Fruit fly (Drosophila melanogaster) whole organism, prepupa: ENCODE measurements around the gene CG45002.

ENCODE experiments used
- Blimp-1 ChIP-seq: fragments of 200-800 bp; sonication (Bioruptor generic); optimal IDR thresholded peaks from 3 replicates; lab custom pipeline; 2017; ENCODE audit warnings: missing biosample characterization, missing genetic modification characterization, mild to moderate bottlenecking, moderate library complexity, missing genetic modification reagents
- CG10669 ChIP-seq: fragments of 200-800 bp; sonication (Bioruptor generic); optimal IDR thresholded peaks from 3 replicates; lab custom pipeline; 2018; ENCODE audit warnings: missing biosample characterization, mild to moderate bottlenecking, missing genetic modification characterization, moderate library complexity
- CG11294 ChIP-seq: fragments of 200-800 bp; sonication (Bioruptor generic); IDR thresholded peaks from 2 replicates; pipeline ENCODE4 v1.3.6; 2022; ENCODE audit warnings: missing biosample characterization, missing genetic modification characterization
- CG11902 ChIP-seq: fragments of 200-800 bp; sonication (Bioruptor generic); optimal IDR thresholded peaks from 3 replicates; lab custom pipeline; 2016; ENCODE audit warnings: missing biosample characterization, missing genetic modification characterization
- CG15336 ChIP-seq: fragments of 200-800 bp; sonication (Bioruptor generic); IDR thresholded peaks from 2 replicates; pipeline ENCODE4 v1.3.6; 2022; ENCODE audit warnings: missing biosample characterization, missing genetic modification characterization
- CG16779 ChIP-seq: fragments of 200-800 bp; sonication (Bioruptor generic); optimal IDR thresholded peaks from 3 replicates; lab custom pipeline; 2017; ENCODE audit warnings: missing biosample characterization, mild to moderate bottlenecking, missing genetic modification characterization
- CG31627 ChIP-seq: fragments of 200-800 bp; sonication (Bioruptor generic); optimal IDR thresholded peaks from 3 replicates; lab custom pipeline; 2016; ENCODE audit warnings: missing biosample characterization, missing genetic modification characterization
- CG32006 ChIP-seq: fragments of 200-800 bp; sonication (Bioruptor generic); optimal IDR thresholded peaks from 3 replicates; lab custom pipeline; 2017; ENCODE audit warnings: missing biosample characterization, mild to moderate bottlenecking, missing genetic modification characterization
- CG3919 ChIP-seq: fragments of 200-800 bp; sonication (Bioruptor generic); optimal IDR thresholded peaks from 3 replicates; lab custom pipeline; 2016; ENCODE audit warnings: missing biosample characterization, missing genetic modification characterization
- CG4318 ChIP-seq: fragments of 200-800 bp; sonication (Bioruptor generic); optimal IDR thresholded peaks from 3 replicates; lab custom pipeline; 2017; ENCODE audit warnings: missing biosample characterization, mild to moderate bottlenecking, missing genetic modification characterization
- CG6163 ChIP-seq: fragments of 200-800 bp; sonication (Bioruptor generic); IDR thresholded peaks from 3 replicates; pipeline ENCODE4 v1.3.6; 2022; ENCODE audit warnings: missing biosample characterization, missing genetic modification characterization
- CG6276 ChIP-seq: fragments of 200-800 bp; sonication (Bioruptor generic); optimal IDR thresholded peaks from 2 replicates; lab custom pipeline; 2017; ENCODE audit warnings: missing biosample characterization, mild to moderate bottlenecking, missing genetic modification characterization
- CG6854 ChIP-seq: fragments of 200-800 bp; sonication (Bioruptor generic); optimal IDR thresholded peaks from 2 replicates; lab custom pipeline; 2017; ENCODE audit warnings: missing biosample characterization, mild to moderate bottlenecking, missing genetic modification characterization
- CG8119 ChIP-seq: fragments of 200-800 bp; sonication (Bioruptor generic); IDR thresholded peaks from 3 replicates; pipeline ENCODE4 v1.3.6; 2022; ENCODE audit warnings: missing biosample characterization, missing genetic modification characterization
- CG9139 ChIP-seq: fragments of 200-800 bp; sonication (Bioruptor generic); optimal IDR thresholded peaks from 3 replicates; lab custom pipeline; 2017; ENCODE audit warnings: missing biosample characterization, mild to moderate bottlenecking, missing genetic modification characterization
- Eip75B ChIP-seq: fragments of 200-800 bp; sonication (Bioruptor generic); optimal IDR thresholded peaks from 3 replicates; lab custom pipeline; 2016; ENCODE audit warnings: missing biosample characterization, missing genetic modification characterization
- Eip78C ChIP-seq: fragments of 200-800 bp; sonication (Bioruptor generic); peaks from one replicate; lab custom pipeline; 2016; ENCODE audit warnings: missing biosample characterization, missing genetic modification characterization
- Ets96B ChIP-seq: fragments of 200-800 bp; optimal IDR thresholded peaks from 2 replicates; lab custom pipeline; 2019; ENCODE audit warnings: missing biosample characterization, mild to moderate bottlenecking, missing genetic modification characterization, moderate library complexity
- Gug ChIP-seq: fragments of 200-800 bp; sonication (Bioruptor generic); IDR thresholded peaks from 2 replicates; pipeline ENCODE4 v1.3.6; 2022; ENCODE audit warnings: missing biosample characterization, missing genetic modification characterization
- Hr39 ChIP-seq: fragments of 200-800 bp; sonication (Bioruptor generic); optimal IDR thresholded peaks from 2 replicates; lab custom pipeline; 2016; ENCODE audit warnings: missing biosample characterization, missing genetic modification characterization
- Met ChIP-seq: fragments of 200-800 bp; sonication (Bioruptor generic); optimal IDR thresholded peaks from 3 replicates; lab custom pipeline; 2016; ENCODE audit warnings: missing biosample characterization, missing genetic modification characterization
- Sox102F ChIP-seq: fragments of 200-800 bp; sonication (Bioruptor generic); optimal IDR thresholded peaks from 2 replicates; lab custom pipeline; 2016; ENCODE audit warnings: missing biosample characterization, mild to moderate bottlenecking, missing genetic modification characterization
- Sox14 ChIP-seq: fragments of 200-800 bp; sonication (Bioruptor generic); optimal IDR thresholded peaks from 3 replicates; lab custom pipeline; 2016; ENCODE audit warnings: missing biosample characterization, missing genetic modification characterization
- achi ChIP-seq: fragments of 200-800 bp; sonication (Bioruptor generic); optimal IDR thresholded peaks from 3 replicates; lab custom pipeline; 2016; ENCODE audit warnings: missing biosample characterization, missing genetic modification characterization
- acj6 ChIP-seq: fragments of 200-800 bp; sonication (Bioruptor generic); optimal IDR thresholded peaks from 3 replicates; lab custom pipeline; 2016; ENCODE audit warnings: missing biosample characterization, missing genetic modification characterization
- dsx ChIP-seq: fragments of 200-800 bp; optimal IDR thresholded peaks from 3 replicates; lab custom pipeline; 2019; ENCODE audit warnings: missing biosample characterization, mild to moderate bottlenecking, missing genetic modification characterization, moderate library complexity; ENCODE audit not compliant: poor library complexity, severe bottlenecking
- eg ChIP-seq: fragments of 200-800 bp; sonication (Bioruptor generic); IDR thresholded peaks from 3 replicates; pipeline ENCODE4 v1.3.6; 2022; ENCODE audit warnings: missing biosample characterization, missing genetic modification characterization
- fd85E ChIP-seq: fragments of 200-800 bp; sonication (Bioruptor generic); optimal IDR thresholded peaks from 3 replicates; lab custom pipeline; 2016; ENCODE audit warnings: missing biosample characterization, missing genetic modification characterization
- salr ChIP-seq, 2 experiments: fragments of 200-800 bp; sonication (Bioruptor generic); optimal IDR thresholded peaks; 3 replicates each; lab custom pipeline; 2016 to 2018; ENCODE audit warnings: missing biosample characterization in 2 of 2, missing genetic modification characterization in 2 of 2, mild to moderate bottlenecking in 1 of 2
- ss ChIP-seq, 2 experiments: fragments of 200-800 bp; sonication (Bioruptor generic); optimal IDR thresholded peaks; 2 replicates in 1 of 2; 3 replicates in 1 of 2; lab custom pipeline; 2017 to 2018; ENCODE audit warnings: mild to moderate bottlenecking in 2 of 2, missing biosample characterization in 2 of 2, missing genetic modification characterization in 2 of 2, moderate library complexity in 1 of 2
- svp ChIP-seq: fragments of 200-800 bp; sonication (Bioruptor generic); peaks from one replicate; lab custom pipeline; 2016; ENCODE audit warnings: missing biosample characterization, missing genetic modification characterization
- topi ChIP-seq: fragments of 200-800 bp; sonication (Bioruptor generic); optimal IDR thresholded peaks from 3 replicates; lab custom pipeline; 2016; ENCODE audit warnings: missing biosample characterization, missing genetic modification characterization
- vri ChIP-seq: fragments of 200-800 bp; sonication (Bioruptor generic); optimal IDR thresholded peaks from 3 replicates; lab custom pipeline; 2016; ENCODE audit warnings: missing biosample characterization, mild to moderate bottlenecking, missing genetic modification characterization

CG45002 gene

dm6 chrX:17047730-17048577 lies 18.6 kb downstream of the CG45002 start:
- TF ChIP-seq fd85E (GFP tag; lab: Kevin White, UChicago) (no peak), topi (GFP tag; lab: Kevin White, UChicago) (no peak), CG6276 (no peak), salr (GFP tag; optimal IDR thresholded peaks at IDR 0.05; lab: Kevin White, UChicago) (no peak), achi (no peak), CG6163 (GFP tag; lab: Robert Waterston, UW) (no peak), CG10669 (GFP tag; lab: Kevin White, UChicago) (no peak)

DNA sequence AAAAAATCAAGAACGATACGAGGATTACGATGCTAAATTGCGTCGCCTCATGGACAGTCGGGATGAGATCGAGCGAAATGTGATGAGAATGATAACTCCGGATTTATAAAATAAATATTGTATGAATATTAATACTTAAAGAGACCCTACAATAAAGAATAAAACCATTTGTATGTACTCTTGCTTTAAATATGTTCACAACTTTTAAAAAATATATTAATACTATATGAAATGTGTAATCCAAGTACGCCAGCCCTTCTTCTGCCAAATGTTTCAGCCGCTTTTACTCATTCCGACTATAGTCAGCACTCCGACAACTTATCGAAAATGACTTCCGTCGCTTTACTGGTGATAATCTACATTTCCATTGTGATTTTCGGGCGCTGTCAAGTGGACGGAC lies 43.3 kb downstream of the CG45002 start, which contains the start of gene CG43997:
Gene CG43997 (plus strand): TSS at position 301 of the 400 bp plus-strand sequence.
- TF ChIP-seq vri (no peak), Eip75B (GFP tag; lab: Kevin White, UChicago) (no peak), Blimp-1 (GFP tag; lab: Kevin White, UChicago) (no peak), Ets96B (tag; lab: Kevin White, UChicago) (no peak), CG32006 (GFP tag; lab: Kevin White, UChicago) (no peak), fd85E (GFP tag; lab: Kevin White, UChicago) (no peak), CG9139 (GFP tag; lab: Kevin White, UChicago) (no peak), Sox102F (GFP tag; lab: Kevin White, UChicago) (no peak), Hr39 (GFP tag; lab: Kevin White, UChicago) (no peak), CG16779 (tag; lab: Kevin White, UChicago) (no peak), Eip78C (GFP tag; lab: Kevin White, UChicago) (no peak), CG11294 (GFP tag; lab: Robert Waterston, UW) (no peak), CG4318 (GFP tag; lab: Kevin White, UChicago) (no peak), CG6854 (no peak)

DNA sequence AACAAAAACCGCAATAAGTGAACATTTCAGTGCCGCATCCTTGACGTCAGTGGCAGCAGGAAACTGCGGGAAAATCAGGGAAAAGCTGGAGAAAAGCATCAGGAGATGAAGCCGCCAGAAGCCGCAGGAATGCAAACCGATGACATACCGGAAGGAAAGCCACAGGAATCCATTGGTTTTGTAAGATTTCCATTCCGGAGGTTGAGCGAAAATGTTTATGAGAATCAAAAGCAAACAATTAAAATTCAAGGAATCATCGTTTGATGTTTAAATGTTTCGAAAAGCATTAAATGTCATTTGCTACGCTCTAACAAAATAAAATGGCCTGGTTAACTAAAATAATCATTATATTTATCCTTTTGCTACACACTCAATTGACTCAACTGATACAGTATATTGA lies 44.5 kb downstream of the CG45002 start, which contains the start of gene CG43996:
Gene CG43996 (plus strand): TSS at position 301 of the 400 bp plus-strand sequence.
- TF ChIP-seq Met (GFP tag; lab: Kevin White, UChicago): no peak
- no peak for TF ChIP-seq Gug (GFP tag; lab: Robert Waterston, UW)
- TF ChIP-seq CG11902 (GFP tag; lab: Kevin White, UChicago): no peak
- TF ChIP-seq acj6 (GFP tag; lab: Kevin White, UChicago): no peak
- no peak for TF ChIP-seq CG31627 (GFP tag; lab: Kevin White, UChicago)
- no peak for TF ChIP-seq CG3919
- TF ChIP-seq CG8119: no peak
- no peak for TF ChIP-seq CG6163 (GFP tag; lab: Robert Waterston, UW)

- TF ChIP-seq Sox14 (GFP tag; lab: Kevin White, UChicago) (no peak), fd85E (GFP tag; lab: Kevin White, UChicago) (no peak), svp (GFP tag; lab: Kevin White, UChicago) (peak; percentile 21), Eip78C (GFP tag; lab: Kevin White, UChicago) (peak; percentile 50), CG15336 (no peak), CG6163 (GFP tag; lab: Robert Waterston, UW) (peak; percentile 26; the same call in 1 of the 3 replicates), eg (GFP tag; lab: Robert Waterston, UW) (0 out of 3 replicates have a peak, but pooled peaks have one; percentile 29), dsx (peak; percentile 8), ss (GFP tag; optimal IDR thresholded peaks at IDR 0.05; lab: Kevin White, UChicago) (peak in 1 of 2 experiments; percentile 22)
Observed at dm6 chrX:17021435-17021834, 45.1 kb downstream of the CG45002 start.
